Fruit fly (Drosophila melanogaster): Measurements from ENCODE around the gene noc.

The noc gene

dm6 chr2L:14450822-14451221 lies 39.8 kb upstream of the noc start, which contains the start of gene CG15283:
CG15283 (minus strand) TSS chr2L:14450922.
- TF ChIP-seq CG12605 (GFP tag; IDR thresholded peaks at IDR 0.05), result no peak
- TF ChIP-seq CG4496 (GFP tag; IDR thresholded peaks at IDR 0.05), result no peak
- no peak for TF ChIP-seq CG10348 (GFP tag; IDR thresholded peaks at IDR 0.05)
- TF ChIP-seq Pif1B (GFP tag; optimal IDR thresholded peaks at IDR 0.05), result no peak

dm6 chr2L:14451286-14451685 lies 39.4 kb upstream of the noc start:
- TF ChIP-seq CG14655 (GFP tag; optimal IDR thresholded peaks at IDR 0.05) (peak; percentile 63), CG8159 (tag; optimal IDR thresholded peaks at IDR 0.05) (peak; percentile 3), fd96Ca (GFP tag; IDR thresholded peaks at IDR 0.05) (0 out of 3 replicates have a peak, but pooled peaks have one; percentile 39), CG4496 (GFP tag; IDR thresholded peaks at IDR 0.05) (peak; percentile 53; the same call in 2 of the 3 replicates), CG8301 (tag; optimal IDR thresholded peaks at IDR 0.05) (peak; percentile 54), CG13204 (GFP tag; optimal IDR thresholded peaks at IDR 0.05) (no peak), Pif1A (GFP tag; optimal IDR thresholded peaks at IDR 0.05) (peak; percentile 21), Pif1B (GFP tag; optimal IDR thresholded peaks at IDR 0.05) (no peak)

dm6 chr2L:14452920-14453791 lies 37.5 kb upstream of the noc start:
- TF ChIP-seq Pif1A (GFP tag; optimal IDR thresholded peaks at IDR 0.05), result no peak
- no peak for TF ChIP-seq CG12605 (GFP tag; IDR thresholded peaks at IDR 0.05)
- no peak for TF ChIP-seq CG17806 (tag; optimal IDR thresholded peaks at IDR 0.05)
- TF ChIP-seq CG13204 (GFP tag; optimal IDR thresholded peaks at IDR 0.05), result no peak
- no peak for TF ChIP-seq CG9948 (tag; optimal IDR thresholded peaks at IDR 0.05)

dm6 chr2L:14454247-14454646 lies 36.4 kb upstream of the noc start:
- no peak for TF ChIP-seq CG15710 (tag; optimal IDR thresholded peaks at IDR 0.05)

dm6 chr2L:14455131-14455530 lies 35.5 kb upstream of the noc start:
- no peak for TF ChIP-seq CG12605 (GFP tag; IDR thresholded peaks at IDR 0.05)

dm6 chr2L:14456268-14456667 lies 34.4 kb upstream of the noc start:
- TF ChIP-seq CG9948 (tag; optimal IDR thresholded peaks at IDR 0.05) (no peak), Pif1B (GFP tag; optimal IDR thresholded peaks at IDR 0.05) (no peak), CG14655 (GFP tag; optimal IDR thresholded peaks at IDR 0.05) (no peak), rn (GFP tag; IDR thresholded peaks at IDR 0.05) (no peak), Ets98B (GFP tag; IDR thresholded peaks at IDR 0.05) (no peak), EcR (GFP tag; optimal IDR thresholded peaks at IDR 0.05) (no peak), Pif1A (GFP tag; optimal IDR thresholded peaks at IDR 0.05) (no peak), gl (tag; optimal IDR thresholded peaks at IDR 0.05) (no peak), CG4496 (GFP tag; IDR thresholded peaks at IDR 0.05) (no peak), fd96Ca (GFP tag; IDR thresholded peaks at IDR 0.05) (no peak), CG15710 (tag; optimal IDR thresholded peaks at IDR 0.05) (no peak), Snoo (tag; optimal IDR thresholded peaks at IDR 0.05) (no peak), CG17806 (tag; optimal IDR thresholded peaks at IDR 0.05) (no peak), CG32121 (GFP tag; IDR thresholded peaks at IDR 0.05) (no peak), D1 (tag; optimal IDR thresholded peaks at IDR 0.05) (no peak)

dm6 chr2L:14456841-14457240 lies 33.8 kb upstream of the noc start:
- TF ChIP-seq CG34367 (tag; optimal IDR thresholded peaks at IDR 0.05), result no peak

dm6 chr2L:14457414-14457813 lies 33.2 kb upstream of the noc start:
- TF ChIP-seq CG17806 (tag; optimal IDR thresholded peaks at IDR 0.05), result peak; percentile 9
- TF ChIP-seq CG34367 (tag; optimal IDR thresholded peaks at IDR 0.05), result no peak
- TF ChIP-seq CG8159 (tag; optimal IDR thresholded peaks at IDR 0.05), result peak; percentile 31
- TF ChIP-seq Pif1A (GFP tag; optimal IDR thresholded peaks at IDR 0.05), result no peak
- no peak for TF ChIP-seq gl (tag; optimal IDR thresholded peaks at IDR 0.05)
- TF ChIP-seq D1 (tag; optimal IDR thresholded peaks at IDR 0.05), result no peak
- no peak for TF ChIP-seq CG9948 (tag; optimal IDR thresholded peaks at IDR 0.05)
- no peak for TF ChIP-seq CG4496 (GFP tag; IDR thresholded peaks at IDR 0.05)
- TF ChIP-seq CG32121 (GFP tag; IDR thresholded peaks at IDR 0.05), result no peak
- peak; percentile 2 for TF ChIP-seq CG14655 (GFP tag; optimal IDR thresholded peaks at IDR 0.05)
- TF ChIP-seq Pif1B (GFP tag; optimal IDR thresholded peaks at IDR 0.05), result no peak
- no peak for TF ChIP-seq CG15710 (tag; optimal IDR thresholded peaks at IDR 0.05)
- TF ChIP-seq rn (GFP tag; IDR thresholded peaks at IDR 0.05), result no peak
- no peak for TF ChIP-seq CG13204 (GFP tag; optimal IDR thresholded peaks at IDR 0.05)
- no peak for TF ChIP-seq EcR (GFP tag; optimal IDR thresholded peaks at IDR 0.05)

Data from whole organism, pupa.